Worm (Caenorhabditis elegans): ENCODE results near the gene acs-12.

acs-12 gene

ce11 chrV:20904094-20904268 lies at the start of gene acs-12:
TSS of gene acs-12 (plus strand) at chrV:20904169.
- no peak for TF ChIP-seq ztf-7 (tag; optimal IDR thresholded peaks at IDR 0.05)
- no peak for TF ChIP-seq mdl-1 (tag; optimal IDR thresholded peaks at IDR 0.05)
- no peak for TF ChIP-seq dmd-8 (GFP tag; IDR thresholded peaks at IDR 0.05)
- no peak for TF ChIP-seq hmg-1.1 (GFP tag; IDR thresholded peaks at IDR 0.05)

DNA sequence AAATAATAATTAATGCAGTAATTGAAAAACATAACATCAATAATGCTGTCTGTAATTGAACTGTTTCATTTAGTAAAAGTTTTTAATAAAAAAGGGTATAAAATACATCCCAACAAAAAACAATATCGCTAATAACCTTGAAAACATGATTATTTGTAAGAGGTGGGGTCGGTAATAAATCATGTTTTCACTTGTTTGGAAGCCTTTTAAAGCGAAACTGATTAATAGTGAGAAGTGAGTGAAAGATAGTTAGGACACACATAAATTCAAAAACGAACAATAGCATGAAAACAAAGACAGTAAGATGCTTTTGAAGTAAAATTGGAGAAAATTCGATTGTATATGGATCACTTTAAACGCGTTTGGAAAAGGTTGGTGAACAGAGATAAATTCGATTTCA lies 42.9 kb upstream of the acs-12 start, which contains the start of gene try-4:
TSS of gene try-4 (minus strand) at position 74 of the 400 bp plus-strand sequence.
- TF ChIP-seq nhr-28 (tag; optimal IDR thresholded peaks at IDR 0.05) (peak; percentile 10), pha-4 (GFP tag; IDR thresholded peaks at IDR 0.05) (no peak), pha-4 (tag; optimal IDR thresholded peaks at IDR 0.05) (no peak), Y5F2A.4 (GFP tag; optimal IDR thresholded peaks at IDR 0.05) (no peak), unc-62 (GFP tag; optimal IDR thresholded peaks at IDR 0.05 in 1 of 2) (peak in 1 of 2 experiments; percentile 97), unc-62 (tag; optimal IDR thresholded peaks at IDR 0.05) (no peak)

DNA sequence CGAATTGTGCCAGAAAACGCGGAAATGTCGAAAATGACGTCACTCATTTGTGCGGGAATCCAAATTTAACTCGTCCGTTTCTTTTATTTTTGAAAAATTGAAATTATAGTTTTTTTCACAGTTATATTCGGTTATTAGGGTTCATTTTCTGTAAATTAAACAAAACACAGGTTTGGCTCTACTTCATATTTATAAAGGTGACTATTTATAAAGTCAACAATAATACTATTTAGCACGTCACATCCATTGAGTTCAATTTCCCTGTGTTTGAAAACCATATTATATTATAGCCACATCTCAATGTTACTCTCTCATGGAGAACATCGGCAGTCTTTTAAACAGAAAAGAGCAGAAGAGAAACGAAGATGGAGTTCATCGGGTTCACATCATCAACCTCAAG lies 41.3 kb upstream of the acs-12 start, which contains the start of gene twk-35:
TSS of gene twk-35 (plus strand) at position 301 of the 400 bp plus-strand sequence.
- TF ChIP-seq nhr-42 (GFP tag; IDR thresholded peaks at IDR 0.05) (no peak), nhr-237 (tag; optimal IDR thresholded peaks at IDR 0.05) (no peak), lin-15B (tag; optimal IDR thresholded peaks at IDR 0.05) (no peak), php-3 (GFP tag; IDR thresholded peaks at IDR 0.05) (no peak), aha-1 (tag) (peak; percentile 67)

ce11 chrV:20866406-20866805 lies 37.6 kb upstream of the acs-12 start:
- TF ChIP-seq mep-1 (tag; optimal IDR thresholded peaks at IDR 0.05) (peak; percentile 59), nhr-76 (tag; optimal IDR thresholded peaks at IDR 0.05) (no peak), hlh-11 (tag; optimal IDR thresholded peaks at IDR 0.05) (peak; percentile 58), fos-1 (tag; optimal IDR thresholded peaks at IDR 0.05) (no peak), F37D6.2 (tag; optimal IDR thresholded peaks at IDR 0.05) (no peak), unc-39 (tag; optimal IDR thresholded peaks at IDR 0.05) (no peak), dve-1 (tag; optimal IDR thresholded peaks at IDR 0.05; ENCODE audit: insufficient read depth) (peak; percentile 70), T20F7.1 (GFP tag; optimal IDR thresholded peaks at IDR 0.05) (peak; percentile 48), lsy-2 (tag; optimal IDR thresholded peaks at IDR 0.05) (peak in 1 of 2 experiments; percentile 27), daf-16 (GFP tag; optimal IDR thresholded peaks at IDR 0.05) (no peak), daf-16 (tag; optimal IDR thresholded peaks at IDR 0.05) (peak; percentile 96), dmd-6 (GFP tag; IDR thresholded peaks at IDR 0.05) (peak; percentile 68), ceh-62 (tag; optimal IDR thresholded peaks at IDR 0.05) (no peak), nhr-28 (tag; optimal IDR thresholded peaks at IDR 0.05) (peak; percentile 18)

ce11 chrV:20868329-20868728 lies 35.6 kb upstream of the acs-12 start, which contains the start of gene F31D4.8:
TSS of gene F31D4.8 (minus strand) at chrV:20868429.
- no peak for TF ChIP-seq nhr-41 (GFP tag; IDR thresholded peaks at IDR 0.05)
- no peak for TF ChIP-seq gei-8 (GFP tag; optimal IDR thresholded peaks at IDR 0.05)
- peak; percentile 41 for TF ChIP-seq aha-1 (tag)
- TF ChIP-seq T26A8.4 (GFP tag; IDR thresholded peaks at IDR 0.05): no peak
- TF ChIP-seq F49E8.2 (tag; optimal IDR thresholded peaks at IDR 0.05; ENCODE audit: borderline replicate concordance): no peak
- TF ChIP-seq zfp-2 (tag; optimal IDR thresholded peaks at IDR 0.05): no peak
- TF ChIP-seq daf-16 (GFP tag; optimal IDR thresholded peaks at IDR 0.05): no peak
- TF ChIP-seq daf-16 (tag; optimal IDR thresholded peaks at IDR 0.05): peak; percentile 20
- TF ChIP-seq F10B5.3 (tag; optimal IDR thresholded peaks at IDR 0.05): no peak
- TF ChIP-seq zip-2 (tag; optimal IDR thresholded peaks at IDR 0.05): no peak
- no peak for TF ChIP-seq Y75B8A.6 (GFP tag; IDR thresholded peaks at IDR 0.05)
